Worm (Caenorhabditis elegans) whole organism, L4/young adult: Measurements from ENCODE around the gene ung-1.

Experiments used
- W03F9.2 ChIP-seq: fragments of 150-350 bp; optimal IDR thresholded peaks from 2 replicates; lab custom pipeline; 2014; ENCODE audit warnings: missing biosample characterization, missing genetic modification characterization
- dao-5 ChIP-seq: sonication (generic microtip); optimal IDR thresholded peaks from 2 replicates; lab custom pipeline; 2016; ENCODE audit warnings: missing genotype, missing genetic modification characterization, moderate library complexity, missing compliant biosample characterization
- him-1 ChIP-seq: sonication (generic microtip); optimal IDR thresholded peaks from 2 replicates; lab custom pipeline; 2016; ENCODE audit warnings: missing genotype, missing genetic modification reagents, missing genetic modification characterization, missing compliant biosample characterization

Gene ung-1

ce11 chrIII:11973996-11974395, at the start of gene ung-1:
ung-1 (minus strand) TSS chrIII:11974096.
- no peak for TF ChIP-seq dao-5 (tag; lab: Kevin White, UChicago)
- no peak for TF ChIP-seq him-1 (tag; lab: Kevin White, UChicago)
- TF ChIP-seq W03F9.2, result no peak

- no peak for TF ChIP-seq dao-5 (tag; lab: Kevin White, UChicago)
- TF ChIP-seq him-1 (tag; lab: Kevin White, UChicago), result no peak
- no peak for TF ChIP-seq W03F9.2
Observed at ce11 chrIII:12022281-12022680, 48.4 kb upstream of the ung-1 start.

- TF ChIP-seq dao-5 (tag; lab: Kevin White, UChicago) (no peak), him-1 (tag; lab: Kevin White, UChicago) (no peak), W03F9.2 (no peak)
Observed at ce11 chrIII:12020074-12020602, 46.2 kb upstream of the ung-1 start, which contains the start of gene brp-1. brp-1 (plus strand) TSS chrIII:12020552.

DNA sequence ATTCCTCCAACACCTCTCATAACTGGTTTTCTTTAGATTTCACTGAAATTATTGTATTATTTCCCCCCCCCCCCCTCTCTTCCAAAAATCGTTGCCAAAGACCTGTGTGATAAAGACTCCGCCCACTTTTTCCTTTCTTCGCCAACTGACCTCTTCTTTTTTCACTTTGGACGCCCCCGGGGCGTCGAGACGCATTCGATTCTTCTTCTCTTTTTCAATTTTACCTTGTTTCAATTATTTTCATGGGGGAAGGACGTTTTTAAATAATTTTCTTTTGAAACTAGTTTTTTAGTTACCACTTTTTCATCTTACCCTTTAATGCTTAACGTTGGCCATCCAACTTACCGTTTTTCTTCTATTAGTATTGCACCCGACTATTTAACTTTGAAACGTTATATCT, 44.1 kb upstream of the ung-1 start:
- TF ChIP-seq W03F9.2 (no peak), dao-5 (tag; lab: Kevin White, UChicago) (no peak), him-1 (tag; lab: Kevin White, UChicago) (no peak)

ce11 chrIII:12015611-12016010, 41.7 kb upstream of the ung-1 start:
- TF ChIP-seq dao-5 (tag; lab: Kevin White, UChicago) (no peak), him-1 (tag; lab: Kevin White, UChicago) (no peak), W03F9.2 (no peak)

DNA sequence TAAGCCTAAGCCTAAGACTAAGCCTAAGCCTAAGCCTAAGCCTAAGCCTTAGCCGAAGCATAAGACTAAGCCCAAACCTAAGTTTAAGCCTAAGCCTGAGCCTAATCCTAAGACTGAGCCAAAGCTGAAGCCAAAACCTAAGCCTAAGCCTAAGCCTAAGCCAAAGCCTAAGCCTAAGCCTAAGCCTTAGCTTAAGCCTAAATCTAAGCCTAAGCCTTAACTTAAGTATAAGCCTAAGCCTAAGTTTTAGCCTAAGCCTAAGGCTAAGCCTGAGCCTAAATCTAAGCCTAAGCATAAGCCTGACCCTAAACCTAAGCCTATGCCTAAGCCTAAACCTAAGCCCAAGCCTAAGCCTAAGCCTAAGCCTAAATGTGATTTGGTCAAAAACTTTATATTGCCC, 41.3 kb upstream of the ung-1 start:
- TF ChIP-seq dao-5 (tag; lab: Kevin White, UChicago), result no peak
- no peak for TF ChIP-seq him-1 (tag; lab: Kevin White, UChicago)
- no peak for TF ChIP-seq W03F9.2

DNA sequence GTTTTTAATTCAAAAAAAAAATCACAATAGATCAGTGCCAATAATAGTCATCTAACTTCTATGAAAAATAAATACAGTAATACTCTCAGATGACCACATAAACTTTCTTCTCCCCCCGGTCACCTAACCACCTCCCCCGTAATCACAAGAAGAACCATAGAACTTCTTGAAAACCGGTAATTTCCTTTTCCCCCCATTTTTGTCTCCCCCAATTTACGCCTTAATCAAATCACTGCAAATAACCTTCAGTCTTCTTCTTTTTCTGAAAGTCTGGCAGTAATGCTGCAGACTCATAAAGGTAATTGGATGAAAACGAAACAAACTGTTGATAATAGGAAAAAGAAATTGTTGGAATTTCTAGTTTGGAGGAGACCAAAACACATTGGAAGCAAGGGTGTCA, 40.6 kb upstream of the ung-1 start:
- TF ChIP-seq dao-5 (tag; lab: Kevin White, UChicago) (no peak), W03F9.2 (no peak), him-1 (tag; lab: Kevin White, UChicago) (no peak)

ce11 chrIII:12013718-12014117, 39.8 kb upstream of the ung-1 start:
- TF ChIP-seq W03F9.2, result no peak
- TF ChIP-seq dao-5 (tag; lab: Kevin White, UChicago), result no peak
- TF ChIP-seq him-1 (tag; lab: Kevin White, UChicago), result no peak

DNA sequence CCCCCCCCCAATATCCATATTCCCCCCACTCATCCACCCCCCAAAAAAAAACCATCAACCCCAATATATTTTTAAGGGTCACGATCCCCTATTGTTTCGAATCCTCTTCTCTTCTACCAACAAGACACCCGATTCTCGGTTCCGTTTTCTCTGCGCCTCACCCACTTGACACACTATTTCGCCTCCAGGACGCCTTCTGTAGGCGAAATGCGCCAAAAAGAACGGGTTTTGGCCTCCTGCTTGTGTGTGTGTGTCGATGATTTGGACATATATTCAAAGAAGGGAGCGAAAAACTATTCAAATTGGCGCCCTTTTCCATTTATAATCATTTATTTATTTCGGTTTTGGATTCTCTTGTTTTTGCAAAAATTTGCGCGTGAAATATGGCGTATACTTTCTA, 39.2 kb upstream of the ung-1 start:
- TF ChIP-seq dao-5 (tag; lab: Kevin White, UChicago) (no peak), W03F9.2 (no peak), him-1 (tag; lab: Kevin White, UChicago) (no peak)

DNA sequence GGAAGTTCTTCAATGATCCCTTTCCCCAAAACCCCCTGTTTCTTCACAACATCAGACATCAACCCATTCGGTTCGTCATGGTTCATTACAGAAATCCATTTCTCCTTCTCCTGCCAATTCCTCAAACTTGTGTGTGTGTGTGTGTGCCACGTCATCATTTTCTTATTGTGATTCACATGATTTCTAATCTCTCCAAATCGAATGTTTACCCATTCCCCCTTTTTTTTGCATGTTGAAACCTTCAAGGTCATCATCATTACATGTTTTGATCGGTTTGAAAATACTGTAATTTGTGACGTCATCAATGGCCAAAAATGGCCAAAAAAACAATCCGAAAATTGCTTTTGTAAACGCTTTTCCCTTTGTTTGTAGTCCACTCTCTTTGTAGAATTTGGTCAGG, 35.9 kb upstream of the ung-1 start:
- TF ChIP-seq W03F9.2 (no peak), him-1 (tag; lab: Kevin White, UChicago) (no peak), dao-5 (tag; lab: Kevin White, UChicago) (no peak)

DNA sequence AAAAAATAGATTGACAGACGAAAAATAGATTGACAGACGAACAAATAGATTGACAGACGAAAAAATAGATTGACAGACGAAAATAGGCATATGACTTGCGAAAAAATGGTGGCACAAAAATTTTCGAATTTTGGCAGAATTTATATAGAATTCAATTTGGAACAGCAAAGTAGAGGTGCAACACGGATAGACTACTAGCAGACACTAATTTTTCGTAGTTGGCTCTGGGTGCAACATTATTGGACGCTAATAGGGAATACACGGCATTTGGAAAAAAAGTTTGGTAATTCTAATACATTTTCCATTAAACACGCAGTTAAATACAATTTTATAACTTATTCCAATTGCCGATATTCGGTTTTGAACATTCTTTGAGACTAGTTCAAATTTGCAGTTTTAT, 35.4 kb upstream of the ung-1 start:
- TF ChIP-seq W03F9.2 (no peak), him-1 (tag; lab: Kevin White, UChicago) (no peak), dao-5 (tag; lab: Kevin White, UChicago) (no peak)

DNA sequence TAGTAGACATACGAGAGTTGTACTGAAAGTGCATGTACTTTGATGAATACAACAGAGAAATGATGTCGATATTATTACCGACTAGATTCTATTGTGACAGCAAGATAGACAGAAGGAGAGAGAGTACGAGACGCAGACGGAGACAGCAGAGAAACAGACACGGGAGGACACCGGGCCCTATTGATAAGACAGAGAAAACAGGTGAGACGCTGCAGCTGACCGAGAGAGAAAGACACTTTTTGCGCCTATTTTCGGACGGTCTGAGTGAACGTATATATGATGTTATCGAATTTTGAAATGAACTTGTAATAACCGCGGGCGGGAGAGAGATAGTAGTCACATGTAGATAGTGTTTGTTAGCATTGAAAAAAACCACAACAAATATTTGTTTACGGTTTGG, 29.4 kb upstream of the ung-1 start:
- TF ChIP-seq dao-5 (tag; lab: Kevin White, UChicago) (no peak), him-1 (tag; lab: Kevin White, UChicago) (no peak), W03F9.2 (no peak)

ce11 chrIII:12002850-12003249, 29.0 kb upstream of the ung-1 start, which contains the start of gene Y56A3A.33:
Y56A3A.33 (minus strand) TSS chrIII:12002950.
- no peak for TF ChIP-seq him-1 (tag; lab: Kevin White, UChicago)
- no peak for TF ChIP-seq dao-5 (tag; lab: Kevin White, UChicago)
- no peak for TF ChIP-seq W03F9.2

ce11 chrIII:11999543-11999942, 25.6 kb upstream of the ung-1 start:
- TF ChIP-seq W03F9.2, result no peak
- no peak for TF ChIP-seq him-1 (tag; lab: Kevin White, UChicago)
- TF ChIP-seq dao-5 (tag; lab: Kevin White, UChicago), result no peak

ce11 chrIII:11995783-11996182, 21.9 kb upstream of the ung-1 start:
- no peak for TF ChIP-seq dao-5 (tag; lab: Kevin White, UChicago)
- no peak for TF ChIP-seq W03F9.2
